Worm (Caenorhabditis elegans) whole organism, young adult: Measurements from ENCODE around the gene col-85.

Experiments used
- B0336.3 ChIP-seq: fragments of 200-800 bp; sonication (Bioruptor generic); IDR thresholded peaks from 2 replicates; pipeline ENCODE4 v1.3.6; 2022; ENCODE audit warnings: missing genetic modification characterization, missing compliant biosample characterization
- C06A6.2 ChIP-seq: fragments of 200-800 bp; sonication (Bioruptor generic); conservative IDR thresholded peaks from 2 replicates; pipeline ENCODE4 v1.3.6; 2022; ENCODE audit warnings: missing genetic modification characterization, missing compliant biosample characterization
- F39B2.1 ChIP-seq: fragments of 200-800 bp; sonication (Bioruptor generic); IDR thresholded peaks from 2 replicates; pipeline ENCODE4 v1.3.6; 2022; ENCODE audit warnings: missing genetic modification reagents, missing genetic modification characterization, missing compliant biosample characterization
- K11D2.4 ChIP-seq: fragments of 200-800 bp; sonication (Bioruptor generic); IDR thresholded peaks from 2 replicates; pipeline ENCODE4 v1.3.6; 2022; ENCODE audit warnings: missing genetic modification reagents, missing genetic modification characterization, missing compliant biosample characterization
- Y56A3A.18 ChIP-seq: fragments of 200-800 bp; sonication (Bioruptor generic); IDR thresholded peaks from 2 replicates; pipeline ENCODE4 v1.3.6; 2022; ENCODE audit warnings: missing genetic modification reagents, missing genetic modification characterization, missing compliant biosample characterization
- ZK185.1 ChIP-seq: sonication (generic microtip); optimal IDR thresholded peaks from 2 replicates; lab custom pipeline; 2016; ENCODE audit warnings: mild to moderate bottlenecking, missing genetic modification characterization, missing compliant biosample characterization; ENCODE audit not compliant: poor library complexity, severe bottlenecking
- ama-1 ChIP-seq, 3 experiments: fragments of 150-350 bp in 1 of 3; sonication (generic microtip) in 2 of 3; optimal IDR thresholded peaks; 2 replicates each; lab custom pipeline; 2014 to 2018; ENCODE audit warnings: missing biosample characterization in 2 of 3, missing genetic modification characterization in 2 of 3, missing genetic modification reagents in 2 of 3
- aptf-3 ChIP-seq: fragments of 200-800 bp; sonication (Bioruptor generic); IDR thresholded peaks from 2 replicates; pipeline ENCODE4 v1.3.6; 2022; ENCODE audit warnings: missing genetic modification characterization, missing compliant biosample characterization
- atf-7 ChIP-seq: sonication (generic microtip); optimal IDR thresholded peaks from 2 replicates; lab custom pipeline; 2017; ENCODE audit warnings: mild to moderate bottlenecking, missing genetic modification characterization, missing compliant biosample characterization
- bed-1 ChIP-seq: fragments of 200-800 bp; sonication (Bioruptor generic); IDR thresholded peaks from 2 replicates; pipeline ENCODE4 v1.3.6; 2022; ENCODE audit warnings: missing genetic modification reagents, missing genetic modification characterization, missing compliant biosample characterization
- ceh-27 ChIP-seq: fragments of 200-800 bp; sonication (Bioruptor generic); optimal IDR thresholded peaks from 2 replicates; lab custom pipeline; 2018; ENCODE audit warnings: mild to moderate bottlenecking, missing genetic modification characterization, moderate library complexity, missing compliant biosample characterization
- ceh-58 ChIP-seq: fragments of 200-800 bp; sonication (Bioruptor generic); IDR thresholded peaks from 2 replicates; pipeline ENCODE4 v1.3.6; 2022; ENCODE audit warnings: missing genetic modification characterization, missing compliant biosample characterization
- ceh-79 ChIP-seq: sonication (generic microtip); optimal IDR thresholded peaks from 2 replicates; lab custom pipeline; 2017; ENCODE audit warnings: mild to moderate bottlenecking, missing genetic modification characterization, missing compliant biosample characterization
- dox-1 ChIP-seq: fragments of 200-800 bp; sonication (Bioruptor generic); IDR thresholded peaks from 2 replicates; pipeline ENCODE4 v1.3.6; 2022; ENCODE audit warnings: missing genetic modification reagents, missing genetic modification characterization, missing compliant biosample characterization
- efl-1 ChIP-seq: fragments of 150-350 bp; optimal IDR thresholded peaks from 2 replicates; lab custom pipeline; 2014; ENCODE audit warnings: missing biosample characterization, missing genetic modification reagents, missing genetic modification characterization
- ekl-4 ChIP-seq: fragments of 200-800 bp; sonication (Bioruptor generic); IDR thresholded peaks from 2 replicates; pipeline ENCODE4 v1.3.6; 2022; ENCODE audit warnings: missing genetic modification reagents, missing genetic modification characterization, missing compliant biosample characterization
- fkh-3 ChIP-seq: sonication (generic microtip); optimal IDR thresholded peaks from 2 replicates; lab custom pipeline; 2016; ENCODE audit warnings: mild to moderate bottlenecking, missing genetic modification characterization, missing compliant biosample characterization
- gei-17 ChIP-seq: fragments of 200-800 bp; sonication (Bioruptor generic); optimal IDR thresholded peaks from 2 replicates; lab custom pipeline; 2018; ENCODE audit warnings: mild to moderate bottlenecking, missing genetic modification characterization, missing compliant biosample characterization
- hlh-12 ChIP-seq: sonication (generic microtip); optimal IDR thresholded peaks from 2 replicates; lab custom pipeline; 2016; ENCODE audit warnings: missing genetic modification characterization, missing compliant biosample characterization
- hmg-1.2 ChIP-seq: fragments of 200-800 bp; sonication (Bioruptor generic); IDR thresholded peaks from 2 replicates; pipeline ENCODE4 v1.3.6; 2022; ENCODE audit warnings: missing genetic modification reagents, missing genetic modification characterization, missing compliant biosample characterization
- hsf-1 ChIP-seq: fragments of 200-800 bp; sonication (Bioruptor generic); IDR thresholded peaks from 2 replicates; pipeline ENCODE4 v1.3.6; 2022; ENCODE audit warnings: missing genetic modification reagents, missing genetic modification characterization, missing compliant biosample characterization
- let-526 ChIP-seq: fragments of 200-800 bp; sonication (Bioruptor generic); IDR thresholded peaks from 2 replicates; pipeline ENCODE4 v1.3.6; 2022; ENCODE audit warnings: missing genetic modification reagents, missing genetic modification characterization, missing compliant biosample characterization
- let-607 ChIP-seq, 2 experiments: fragments of 200-800 bp in 1 of 2; sonication (Bioruptor generic) in 1 of 2; sonication (generic microtip) in 1 of 2; optimal IDR thresholded peaks; 2 replicates each; lab custom pipeline; 2016 to 2018; ENCODE audit warnings: mild to moderate bottlenecking in 2 of 2, missing compliant biosample characterization in 2 of 2, missing genetic modification characterization in 2 of 2, moderate library complexity in 2 of 2, missing genotype in 1 of 2
- lin-54 ChIP-seq: fragments of 200-800 bp; sonication (Bioruptor generic); optimal IDR thresholded peaks from 2 replicates; lab custom pipeline; 2018; ENCODE audit warnings: mild to moderate bottlenecking, missing genetic modification characterization, missing compliant biosample characterization
- lsl-1 ChIP-seq: fragments of 200-800 bp; sonication (Bioruptor generic); optimal IDR thresholded peaks from 2 replicates; lab custom pipeline; 2018; ENCODE audit warnings: mild to moderate bottlenecking, missing genetic modification characterization, moderate library complexity, missing compliant biosample characterization
- lsy-27 ChIP-seq: sonication (generic microtip); optimal IDR thresholded peaks from 2 replicates; lab custom pipeline; 2017; ENCODE audit warnings: missing genetic modification characterization, mild to moderate bottlenecking, missing compliant biosample characterization, antibody characterized with exemption, missing genotype, borderline replicate concordance; ENCODE audit not compliant: insufficient read depth
- madf-3 ChIP-seq: fragments of 200-800 bp; sonication (Bioruptor generic); IDR thresholded peaks from 2 replicates; pipeline ENCODE4 v1.3.6; 2022; ENCODE audit warnings: missing genetic modification reagents, missing genetic modification characterization, missing compliant biosample characterization
- madf-6 ChIP-seq: fragments of 200-800 bp; sonication (Bioruptor generic); IDR thresholded peaks from 2 replicates; pipeline ENCODE4 v1.3.6; 2022; ENCODE audit warnings: missing genetic modification reagents, missing genetic modification characterization, missing compliant biosample characterization
- madf-8 ChIP-seq: fragments of 200-800 bp; sonication (Bioruptor generic); conservative IDR thresholded peaks from 2 replicates; pipeline ENCODE4 v1.3.6; 2022; ENCODE audit warnings: missing genetic modification reagents, missing genetic modification characterization, missing compliant biosample characterization
- mel-28 ChIP-seq: sonication (generic microtip); optimal IDR thresholded peaks from 2 replicates; lab custom pipeline; 2016; ENCODE audit warnings: borderline replicate concordance, mild to moderate bottlenecking, missing genetic modification characterization, missing compliant biosample characterization
- nhr-120 ChIP-seq: fragments of 200-800 bp; sonication (Bioruptor generic); IDR thresholded peaks from 2 replicates; pipeline ENCODE4 v1.3.6; 2022; ENCODE audit warnings: missing genetic modification characterization, missing compliant biosample characterization
- nhr-80 ChIP-seq: sonication (generic microtip); optimal IDR thresholded peaks from 2 replicates; lab custom pipeline; 2016; ENCODE audit warnings: missing genetic modification characterization, missing compliant biosample characterization
- nhr-90 ChIP-seq: sonication (generic microtip); optimal IDR thresholded peaks from 2 replicates; lab custom pipeline; 2016; ENCODE audit warnings: missing genotype, mild to moderate bottlenecking, missing genetic modification characterization, missing compliant biosample characterization
- pbrm-1 ChIP-seq: fragments of 200-800 bp; sonication (Bioruptor generic); IDR thresholded peaks from 2 replicates; pipeline ENCODE4 v1.3.6; 2022; ENCODE audit warnings: missing genetic modification reagents, missing genetic modification characterization, missing compliant biosample characterization
- rec-8 ChIP-seq, 2 experiments: sonication (generic microtip); optimal IDR thresholded peaks; 2 replicates each; lab custom pipeline; 2016; ENCODE audit warnings: mild to moderate bottlenecking in 2 of 2, missing genetic modification characterization in 2 of 2, missing genetic modification reagents in 2 of 2, missing genotype in 2 of 2, missing biosample characterization in 1 of 2, missing compliant biosample characterization in 1 of 2, moderate library complexity in 1 of 2
- sea-2 ChIP-seq: fragments of 200-800 bp; sonication (Bioruptor generic); IDR thresholded peaks from 2 replicates; pipeline ENCODE4 v1.3.6; 2022; ENCODE audit warnings: missing genetic modification characterization, missing compliant biosample characterization
- snpc-1.1 ChIP-seq: sonication (generic microtip); optimal IDR thresholded peaks from 2 replicates; lab custom pipeline; 2017; ENCODE audit warnings: missing genetic modification characterization, mild to moderate bottlenecking, missing compliant biosample characterization, antibody characterized with exemption, moderate library complexity, missing genotype, missing genetic modification reagents; ENCODE audit not compliant: insufficient read depth
- snpc-3.4 ChIP-seq: sonication (generic microtip); optimal IDR thresholded peaks from 2 replicates; lab custom pipeline; 2017; ENCODE audit warnings: missing genetic modification characterization, mild to moderate bottlenecking, missing compliant biosample characterization, antibody characterized with exemption, moderate library complexity, missing genotype, missing genetic modification reagents
- snpc-4 ChIP-seq, 5 experiments: fragments of 150-350 bp in 1 of 5; sonication (generic microtip) in 4 of 5; optimal IDR thresholded peaks; 2 replicates each; lab custom pipeline; 2014 to 2018; ENCODE audit warnings: missing genetic modification characterization in 5 of 5, missing biosample characterization in 3 of 5, antibody characterized with exemption in 2 of 5, mild to moderate bottlenecking in 2 of 5, missing compliant biosample characterization in 2 of 5, missing genotype in 2 of 5, moderate library complexity in 2 of 5, missing genetic modification reagents in 1 of 5
- tbx-9 ChIP-seq: sonication (generic microtip); optimal IDR thresholded peaks from 2 replicates; lab custom pipeline; 2016; ENCODE audit warnings: borderline replicate concordance, missing genetic modification characterization, inconsistent platforms, missing compliant biosample characterization
- tlf-1 ChIP-seq: fragments of 200-800 bp; sonication (Bioruptor generic); optimal IDR thresholded peaks from 2 replicates; lab custom pipeline; 2018; ENCODE audit warnings: mild to moderate bottlenecking, missing genetic modification characterization, missing compliant biosample characterization
- zfh-2 ChIP-seq: fragments of 200-800 bp; sonication (Bioruptor generic); conservative IDR thresholded peaks from 2 replicates; pipeline ENCODE4 v1.3.6; 2022; ENCODE audit warnings: missing genetic modification reagents, missing genetic modification characterization, missing compliant biosample characterization
- ztf-18 ChIP-seq: sonication (generic microtip); optimal IDR thresholded peaks from 2 replicates; lab custom pipeline; 2016; ENCODE audit warnings: missing genotype, mild to moderate bottlenecking, missing genetic modification characterization, missing compliant biosample characterization
- ztf-22 ChIP-seq: fragments of 200-800 bp; sonication (Bioruptor generic); optimal IDR thresholded peaks from 2 replicates; lab custom pipeline; 2018; ENCODE audit warnings: mild to moderate bottlenecking, missing genetic modification characterization, moderate library complexity, missing compliant biosample characterization
- ztf-28 ChIP-seq: fragments of 200-800 bp; sonication (Bioruptor generic); IDR thresholded peaks from 2 replicates; pipeline ENCODE4 v1.3.6; 2022; ENCODE audit warnings: missing genetic modification reagents, missing genetic modification characterization, missing compliant biosample characterization

The col-85 gene

DNA sequence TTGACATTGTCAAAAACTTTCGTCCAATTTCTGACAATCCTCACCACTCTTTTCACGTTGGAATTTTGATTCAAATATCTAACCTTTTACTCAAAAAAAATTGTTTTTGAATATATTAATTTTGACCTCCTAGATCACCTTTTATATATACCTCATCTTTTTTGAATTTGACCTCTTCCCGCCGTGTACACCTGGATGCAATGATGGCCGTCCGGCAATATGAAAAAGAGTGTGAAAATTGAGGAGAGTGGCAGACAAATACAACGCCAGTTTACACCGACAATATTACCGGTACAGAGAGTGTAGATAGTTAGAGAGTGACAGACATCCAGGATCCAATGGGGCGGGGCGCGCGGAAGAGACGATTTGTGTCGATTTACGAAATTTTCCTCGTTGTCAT, 24.7 kb upstream of the col-85 start, which contains the start of gene ceh-99:
ceh-99 (plus strand) TSS at position 366 of the 400 bp plus-strand sequence.
- TF ChIP-seq hsf-1 (GFP tag; lab: Robert Waterston, UW): peak; percentile 11; the same call in 1 of the 2 replicates
- TF ChIP-seq F39B2.1 (GFP tag; lab: Robert Waterston, UW): no peak
- TF ChIP-seq madf-6 (GFP tag; lab: Robert Waterston, UW): peak; percentile 76
- no peak for TF ChIP-seq tbx-9 (tag; lab: Kevin White, UChicago)
- 0 out of 2 replicates have a peak, but pooled peaks have one; percentile 42 for TF ChIP-seq madf-3 (GFP tag; lab: Robert Waterston, UW)
- TF ChIP-seq ama-1 (optimal IDR thresholded peaks at IDR 0.05; lab: Kevin White, UChicago): no peak
- TF ChIP-seq ama-1 (GFP tag; optimal IDR thresholded peaks at IDR 0.05; lab: Kevin White, UChicago): no peak
- TF ChIP-seq madf-8 (GFP tag; lab: Robert Waterston, UW): peak; percentile 50; the same call in 1 of the 2 replicates
- TF ChIP-seq ceh-58 (GFP tag; lab: Robert Waterston, UW): no peak
- TF ChIP-seq efl-1 (GFP tag; lab: Kevin White, UChicago): peak; percentile 73
- peak; percentile 14; the same call in 1 of the 2 replicates for TF ChIP-seq Y56A3A.18
- TF ChIP-seq rec-8 (tag; optimal IDR thresholded peaks at IDR 0.05; lab: Kevin White, UChicago): no peak
- TF ChIP-seq snpc-3.4 (tag; lab: Kevin White, UChicago): no peak
- no peak for TF ChIP-seq lsy-27
- no peak for TF ChIP-seq nhr-120 (GFP tag; lab: Robert Waterston, UW)
- TF ChIP-seq zfh-2: no peak
- TF ChIP-seq pbrm-1: peak; percentile 53; the same call in 1 of the 2 replicates
- TF ChIP-seq snpc-1.1: no peak
- peak; percentile 45; the same call in 1 of the 2 replicates for TF ChIP-seq hmg-1.2 (GFP tag; lab: Robert Waterston, UW)

DNA sequence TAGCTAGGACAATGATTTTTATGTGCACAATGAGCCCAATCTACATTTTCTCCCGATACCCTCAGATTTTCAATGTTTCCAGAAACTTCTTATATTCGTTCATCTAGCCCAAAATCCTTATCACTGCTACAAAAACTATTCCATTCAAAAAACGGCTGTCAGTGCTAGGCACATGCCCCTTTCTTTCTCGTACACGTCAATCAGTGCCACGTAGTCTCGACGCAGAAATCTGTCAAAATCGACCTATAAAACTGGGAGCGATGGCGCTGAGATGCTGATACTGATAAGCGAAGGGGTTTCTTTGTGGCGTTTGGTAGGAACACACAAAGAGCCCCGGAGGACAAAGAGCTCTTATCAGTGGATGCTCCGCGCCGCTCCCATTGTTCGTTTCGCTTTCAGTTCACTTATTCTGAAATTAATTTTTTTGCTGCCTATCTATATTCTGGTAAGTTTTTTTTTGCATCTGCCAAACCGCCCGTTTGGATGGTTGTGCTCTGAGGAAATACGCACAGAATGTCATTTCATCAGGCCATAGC, 24.0 kb upstream of the col-85 start, which contains the start of gene srh-70:
srh-70 (minus strand) TSS at position 51 of the 536 bp plus-strand sequence.
- peak; percentile 96 for TF ChIP-seq nhr-80
- no peak for TF ChIP-seq gei-17 (GFP tag; lab: Kevin White, UChicago)
- TF ChIP-seq fkh-3: no peak
- no peak for TF ChIP-seq lsl-1 (GFP tag; lab: Kevin White, UChicago)
- 0 out of 2 replicates have a peak, but pooled peaks have one; percentile 24 for TF ChIP-seq C06A6.2 (GFP tag; lab: Robert Waterston, UW)
- no peak for TF ChIP-seq mel-28 (tag; lab: Kevin White, UChicago)
- TF ChIP-seq atf-7 (tag; lab: Kevin White, UChicago): peak; percentile 83
- TF ChIP-seq rec-8 (tag; optimal IDR thresholded peaks at IDR 0.05; lab: Kevin White, UChicago): no peak
- peak; percentile 79 for TF ChIP-seq dox-1 (GFP tag; lab: Robert Waterston, UW)
- peak; percentile 58 for TF ChIP-seq lin-54 (GFP tag; lab: Kevin White, UChicago)
- TF ChIP-seq sea-2: no peak
- TF ChIP-seq ztf-28 (GFP tag; lab: Robert Waterston, UW): no peak
- peak; percentile 99 for TF ChIP-seq let-607 (tag; optimal IDR thresholded peaks at IDR 0.05; lab: Kevin White, UChicago)
- peak; percentile 46 for TF ChIP-seq ZK185.1 (tag; lab: Kevin White, UChicago)
- TF ChIP-seq hlh-12: no peak
- TF ChIP-seq ceh-79 (tag; lab: Kevin White, UChicago): no peak
- TF ChIP-seq aptf-3 (GFP tag; lab: Robert Waterston, UW): no peak
- peak; percentile 73 for TF ChIP-seq nhr-90 (tag; lab: Kevin White, UChicago)
- peak; percentile 79 for TF ChIP-seq tlf-1
- TF ChIP-seq snpc-4 (GFP tag; optimal IDR thresholded peaks at IDR 0.05; lab: Kevin White, UChicago): no peak
- peak in 2 of 4 experiments; percentile 22 to 29 for TF ChIP-seq snpc-4 (tag; optimal IDR thresholded peaks at IDR 0.05; lab: Kevin White, UChicago)
- TF ChIP-seq ztf-22 (GFP tag; lab: Kevin White, UChicago): peak; percentile 12
- TF ChIP-seq let-526 (GFP tag; lab: Robert Waterston, UW): 0 out of 2 replicates have a peak, but pooled peaks have one; percentile 21
- TF ChIP-seq ztf-18 (tag; lab: Kevin White, UChicago): peak; percentile 1
- peak; percentile 80 for TF ChIP-seq B0336.3 (GFP tag; lab: Robert Waterston, UW)
- TF ChIP-seq madf-3 (GFP tag; lab: Robert Waterston, UW): no peak
- no peak for TF ChIP-seq bed-1 (GFP tag; lab: Robert Waterston, UW)
- no peak for TF ChIP-seq ceh-27
- TF ChIP-seq K11D2.4 (GFP tag; lab: Robert Waterston, UW): 0 out of 2 replicates have a peak, but pooled peaks have one; percentile 15
- 0 out of 2 replicates have a peak, but pooled peaks have one; percentile 8 for TF ChIP-seq ekl-4 (GFP tag; lab: Robert Waterston, UW)
